Fruit fly (Drosophila melanogaster): ENCODE data around the gene dgt6.

DNA sequence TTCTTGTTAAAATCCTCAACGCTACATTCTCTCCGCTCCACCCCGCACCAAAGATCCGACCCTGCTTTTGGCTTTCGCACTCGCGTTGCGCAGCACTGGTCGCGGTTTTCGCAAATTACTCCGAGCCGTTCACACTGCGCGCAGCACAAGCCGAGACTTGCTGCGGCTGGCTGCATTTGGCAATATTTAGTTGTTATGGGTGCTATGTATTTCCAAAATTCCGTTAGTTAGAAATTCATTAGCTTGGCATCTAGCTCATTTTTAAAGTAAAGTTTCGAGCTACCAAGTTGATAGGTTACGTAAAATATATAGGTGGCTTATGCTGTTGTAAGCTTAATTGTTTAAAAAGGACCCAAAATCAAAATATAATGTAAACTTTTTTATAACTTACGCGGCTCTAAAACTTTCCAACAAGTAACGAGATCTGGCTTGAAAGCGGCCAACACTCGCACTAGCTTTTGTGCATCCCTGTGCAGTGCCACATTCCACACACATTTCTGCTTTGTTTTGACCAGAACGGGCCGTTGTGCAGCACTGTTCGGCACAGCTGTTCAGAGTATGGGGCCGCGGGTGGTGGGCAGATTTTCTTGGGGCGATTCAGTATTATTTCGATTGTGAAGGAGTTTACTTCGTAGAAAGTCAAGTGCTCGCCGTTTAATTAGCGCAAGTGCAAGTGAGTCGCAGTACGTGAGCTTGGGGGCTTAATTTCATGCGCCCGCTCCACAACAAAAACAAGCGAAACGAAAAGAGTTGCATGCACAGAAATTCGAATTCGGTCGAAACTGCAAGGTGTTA, 7.8 kb downstream of the dgt6 start, which contains the start of the genes yem and Ctl2:
- TF ChIP-seq Ets21C (GFP tag; optimal IDR thresholded peaks at IDR 0.05) = peak; percentile 79
- no peak for TF ChIP-seq OdsH (GFP tag; optimal IDR thresholded peaks at IDR 0.05)
- TF ChIP-seq Blimp-1 (GFP tag; optimal IDR thresholded peaks at IDR 0.05) = no peak
- peak; percentile 7 for TF ChIP-seq CG10669 (GFP tag; optimal IDR thresholded peaks at IDR 0.05)
- TF ChIP-seq fd85E (GFP tag; optimal IDR thresholded peaks at IDR 0.05) = no peak
- no peak for TF ChIP-seq CG9139 (GFP tag; optimal IDR thresholded peaks at IDR 0.05)
- peak; percentile 39 for TF ChIP-seq CG6854 (GFP tag; optimal IDR thresholded peaks at IDR 0.05)
- TF ChIP-seq CG10631 (GFP tag; optimal IDR thresholded peaks at IDR 0.05) = peak; percentile 77
- no peak for TF ChIP-seq Gug (GFP tag; IDR thresholded peaks at IDR 0.05)
- TF ChIP-seq pdm3 (GFP tag; optimal IDR thresholded peaks at IDR 0.05) = peak; percentile 75
- TF ChIP-seq CG3032 (tag; optimal IDR thresholded peaks at IDR 0.05) = peak; percentile 56

Data from whole organism, prepupa.